Worm (Caenorhabditis elegans) whole organism, L4/young adult: Measurements from ENCODE around the gene cyp-33C4.

Experiments used
- W03F9.2 ChIP-seq: fragments of 150-350 bp; optimal IDR thresholded peaks from 2 replicates; lab custom pipeline; 2014; ENCODE audit warnings: missing biosample characterization, missing genetic modification characterization
- dao-5 ChIP-seq: sonication (generic microtip); optimal IDR thresholded peaks from 2 replicates; lab custom pipeline; 2016; ENCODE audit warnings: missing genotype, missing genetic modification characterization, moderate library complexity, missing compliant biosample characterization
- him-1 ChIP-seq: sonication (generic microtip); optimal IDR thresholded peaks from 2 replicates; lab custom pipeline; 2016; ENCODE audit warnings: missing genotype, missing genetic modification reagents, missing genetic modification characterization, missing compliant biosample characterization

ce11 chrV:2242630-2243029, 6.7 kb downstream of the cyp-33C4 start, which contains the start of gene cyp-33C3:
- no peak for TF ChIP-seq dao-5 (tag; lab: Kevin White, UChicago)
- no peak for TF ChIP-seq him-1 (tag; lab: Kevin White, UChicago)
- TF ChIP-seq W03F9.2 (tag; lab: Kevin White, UChicago) = no peak
